Fruit fly (Drosophila melanogaster) whole organism, embryonic: Measurements from ENCODE around the gene abs.

Experiments used
- CG10366 ChIP-seq: fragments of 200-800 bp; sonication (Bioruptor generic); IDR thresholded peaks from 2 replicates; pipeline ENCODE4 v1.3.6; 2022; ENCODE audit warnings: missing biosample characterization, missing genetic modification characterization
- CG10431 ChIP-seq: fragments of 200-800 bp; sonication (Bioruptor generic); optimal IDR thresholded peaks from 3 replicates; lab custom pipeline; 2018; ENCODE audit warnings: missing biosample characterization, mild to moderate bottlenecking, missing genetic modification characterization
- CG11456 ChIP-seq: fragments of 200-800 bp; sonication (Bioruptor generic); IDR thresholded peaks from 3 replicates; pipeline ENCODE4 v1.3.6; 2022; ENCODE audit warnings: missing biosample characterization, missing genetic modification characterization
- CG12769 ChIP-seq: fragments of 200-800 bp; sonication (Bioruptor generic); optimal IDR thresholded peaks from 2 replicates; lab custom pipeline; 2019; ENCODE audit warnings: missing biosample characterization, mild to moderate bottlenecking, missing genetic modification characterization, moderate library complexity
- CG15269 ChIP-seq: fragments of 200-800 bp; sonication (Bioruptor generic); optimal IDR thresholded peaks from 2 replicates; lab custom pipeline; 2018; ENCODE audit warnings: missing biosample characterization, mild to moderate bottlenecking, missing genetic modification characterization, moderate library complexity
- CG17912 ChIP-seq: fragments of 200-800 bp; sonication (Bioruptor generic); optimal IDR thresholded peaks from 2 replicates; lab custom pipeline; 2018; ENCODE audit warnings: missing biosample characterization, mild to moderate bottlenecking, missing genetic modification characterization
- CG7963 ChIP-seq: fragments of 200-800 bp; sonication (Bioruptor generic); IDR thresholded peaks from 3 replicates; pipeline ENCODE4 v1.3.6; 2022; ENCODE audit warnings: missing biosample characterization, missing genetic modification characterization; ENCODE audit not compliant: partially characterized antibody
- Hr78 ChIP-seq, 2 experiments: fragments of 200-800 bp in 1 of 2; fragments of >200 bp in 1 of 2; sonication (Bioruptor generic) in 1 of 2; optimal IDR thresholded peaks; 2 replicates each; lab custom pipeline; 2017 to 2019; ENCODE audit warnings: missing biosample characterization in 2 of 2, missing genetic modification characterization in 2 of 2, mild to moderate bottlenecking in 1 of 2, moderate library complexity in 1 of 2
- cato ChIP-seq: fragments of 200-800 bp; sonication (Bioruptor generic); optimal IDR thresholded peaks from 2 replicates; lab custom pipeline; 2016; ENCODE audit warnings: missing biosample characterization, missing genetic modification characterization, borderline replicate concordance
- dm ChIP-seq: fragments of 200-800 bp; sonication (Bioruptor generic); optimal IDR thresholded peaks from 3 replicates; lab custom pipeline; 2016; ENCODE audit warnings: missing biosample characterization, missing genetic modification characterization
- ranshi ChIP-seq: fragments of 200-800 bp; sonication (Bioruptor generic); IDR thresholded peaks from 2 replicates; pipeline ENCODE4 v1.3.6; 2022; ENCODE audit warnings: missing biosample characterization, missing genetic modification characterization
- zen2 ChIP-seq: fragments of 200-800 bp; sonication (Bioruptor generic); IDR thresholded peaks from 3 replicates; pipeline ENCODE4 v1.3.6; 2022; ENCODE audit warnings: missing biosample characterization, missing genetic modification characterization; ENCODE audit not compliant: partially characterized antibody

dm6 chr3R:4232139-4233017, 469 bp upstream of the abs start, which contains the start of gene CG14641:
- TF ChIP-seq CG15269 (tag; lab: Kevin White, UChicago) (no peak), dm (GFP tag; lab: Kevin White, UChicago) (no peak), CG12769 (no peak), CG11456 (GFP tag; lab: Robert Waterston, UW) (no peak), CG7963 (GFP tag; lab: Robert Waterston, UW) (no peak), zen2 (GFP tag; lab: Robert Waterston, UW) (no peak), CG10366 (GFP tag; lab: Robert Waterston, UW) (no peak), Hr78 (GFP tag; optimal IDR thresholded peaks at IDR 0.05; lab: Kevin White, UChicago) (peak in 1 of 2 experiments; percentile 44), CG17912 (GFP tag; lab: Kevin White, UChicago) (no peak), cato (GFP tag; lab: Kevin White, UChicago) (no peak), ranshi (GFP tag; lab: Robert Waterston, UW) (no peak), CG10431 (no peak)
